Worm (Caenorhabditis elegans) whole organism, L4/young adult: ENCODE results near the gene fbxc-49.

ENCODE experiments used
- dao-5 ChIP-seq: sonication (generic microtip); optimal IDR thresholded peaks from 2 replicates; lab custom pipeline; 2016; ENCODE audit warnings: missing genotype, missing genetic modification characterization, moderate library complexity, missing compliant biosample characterization
- him-1 ChIP-seq: sonication (generic microtip); optimal IDR thresholded peaks from 2 replicates; lab custom pipeline; 2016; ENCODE audit warnings: missing genotype, missing genetic modification reagents, missing genetic modification characterization, missing compliant biosample characterization

DNA sequence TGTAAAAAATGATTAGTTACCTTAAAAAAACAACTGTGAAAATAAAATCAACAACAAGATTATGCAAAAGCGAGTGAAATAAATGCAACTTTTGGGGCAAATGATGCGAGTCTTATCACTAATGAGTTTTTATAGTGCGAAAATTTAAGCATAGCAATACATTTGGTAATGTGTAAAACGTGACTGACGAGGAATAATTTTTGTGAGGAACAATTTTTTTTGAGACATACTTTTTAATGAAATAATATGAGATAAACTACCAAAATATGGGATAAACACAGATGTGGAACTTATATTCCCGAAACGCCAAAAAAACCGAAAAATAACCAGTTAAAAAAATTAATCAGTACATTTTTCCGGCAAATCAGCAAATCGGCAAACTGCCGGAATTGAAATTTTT, 3.5 kb upstream of the fbxc-49 start, which contains the start of gene F07E5.9:
- TF ChIP-seq dao-5 (tag; lab: Kevin White, UChicago) (no peak), him-1 (tag; lab: Kevin White, UChicago) (no peak)
